Worm (Caenorhabditis elegans) whole organism, L3 larva: ENCODE measurements around the gene ska-3.

Source experiments
- fos-1 ChIP-seq: fragments of 150-350 bp; optimal IDR thresholded peaks from 2 replicates; lab custom pipeline; 2014; ENCODE audit warnings: missing biosample characterization, missing genetic modification characterization
- nhr-237 ChIP-seq: fragments of 150-350 bp; optimal IDR thresholded peaks from 2 replicates; lab custom pipeline; 2014; ENCODE audit warnings: missing biosample characterization, missing genetic modification characterization
- skn-1 ChIP-seq: fragments of 150-350 bp; optimal IDR thresholded peaks from 2 replicates; lab custom pipeline; 2014; ENCODE audit warnings: missing biosample characterization, missing genetic modification characterization
- zag-1 ChIP-seq: fragments of 150-350 bp; optimal IDR thresholded peaks from 2 replicates; lab custom pipeline; 2014; ENCODE audit warnings: missing biosample characterization, missing genetic modification characterization

DNA sequence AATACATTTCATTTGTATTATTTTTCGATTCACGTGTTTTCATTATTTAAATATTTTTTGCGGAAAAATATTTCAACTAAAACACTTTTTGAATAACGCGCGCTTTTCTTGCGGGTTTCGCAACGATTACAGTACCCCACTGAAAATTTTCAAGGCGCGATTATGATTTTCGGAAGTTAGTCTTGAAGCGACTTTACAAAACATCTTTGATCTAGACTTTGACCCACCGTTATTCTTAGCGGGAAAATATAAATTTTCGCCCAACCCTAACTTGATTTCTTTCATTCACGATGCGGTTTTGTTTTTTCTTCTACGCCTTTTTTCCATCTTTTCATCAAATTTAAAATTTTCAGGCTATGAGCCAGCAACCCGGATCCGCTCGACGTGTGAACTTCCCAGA is 49.0 kb upstream of the ska-3 start, which contains the start of gene egg-1:
- TF ChIP-seq fos-1 (tag; lab: Kevin White, UChicago), result no peak
- no peak for TF ChIP-seq zag-1 (tag; lab: Kevin White, UChicago)
- no peak for TF ChIP-seq skn-1 (tag; lab: Kevin White, UChicago)
- no peak for TF ChIP-seq nhr-237 (tag; lab: Kevin White, UChicago)
